Fruit fly (Drosophila melanogaster) whole organism, embryonic: ENCODE measurements around the gene CG14135.

Experiments used
- Atf-2 ChIP-seq: fragments of 200-800 bp; sonication (Bioruptor generic); optimal IDR thresholded peaks from 2 replicates; lab custom pipeline; 2016; ENCODE audit warnings: missing biosample characterization, missing genetic modification characterization
- Atf3 ChIP-seq: fragments of 200-800 bp; sonication (Bioruptor generic); optimal IDR thresholded peaks from 3 replicates; lab custom pipeline; 2016; ENCODE audit warnings: missing biosample characterization, missing genetic modification characterization
- CG10147 ChIP-seq: fragments of 200-800 bp; sonication (Bioruptor generic); optimal IDR thresholded peaks from 2 replicates; lab custom pipeline; 2019; ENCODE audit warnings: missing biosample characterization, mild to moderate bottlenecking, missing genetic modification characterization, moderate library complexity
- CG10267 ChIP-seq: fragments of 200-800 bp; sonication (Bioruptor generic); optimal IDR thresholded peaks from 2 replicates; lab custom pipeline; 2018; ENCODE audit warnings: missing biosample characterization, mild to moderate bottlenecking, missing genetic modification characterization, moderate library complexity
- CG11504 ChIP-seq: fragments of 200-800 bp; sonication (Bioruptor generic); optimal IDR thresholded peaks from 3 replicates; lab custom pipeline; 2019; ENCODE audit warnings: missing biosample characterization, mild to moderate bottlenecking, missing genetic modification characterization, moderate library complexity
- CG1233 ChIP-seq: fragments of 200-800 bp; sonication (Bioruptor generic); optimal IDR thresholded peaks from 4 replicates; lab custom pipeline; 2018; ENCODE audit warnings: missing biosample characterization, mild to moderate bottlenecking, missing genetic modification characterization
- CG12391 ChIP-seq: fragments of 200-800 bp; sonication (Bioruptor generic); optimal IDR thresholded peaks from 3 replicates; lab custom pipeline; 2018; ENCODE audit warnings: missing biosample characterization, mild to moderate bottlenecking, missing genetic modification characterization, moderate library complexity
- CG12769 ChIP-seq: fragments of 200-800 bp; sonication (Bioruptor generic); optimal IDR thresholded peaks from 2 replicates; lab custom pipeline; 2019; ENCODE audit warnings: missing biosample characterization, mild to moderate bottlenecking, missing genetic modification characterization, moderate library complexity
- CG12942 ChIP-seq: fragments of 200-800 bp; sonication (Bioruptor generic); optimal IDR thresholded peaks from 3 replicates; lab custom pipeline; 2016; ENCODE audit warnings: missing biosample characterization, missing genetic modification characterization
- CG15011 ChIP-seq: fragments of 200-800 bp; sonication (Bioruptor generic); optimal IDR thresholded peaks from 3 replicates; lab custom pipeline; 2018; ENCODE audit warnings: missing biosample characterization, mild to moderate bottlenecking, missing genetic modification characterization
- CG16813 ChIP-seq: fragments of 200-800 bp; sonication (Bioruptor generic); IDR thresholded peaks from 3 replicates; pipeline ENCODE4 v1.3.6; 2022; ENCODE audit warnings: missing biosample characterization, missing genetic modification characterization; ENCODE audit not compliant: partially characterized antibody
- CG17385 ChIP-seq: fragments of 200-800 bp; sonication (Bioruptor generic); optimal IDR thresholded peaks from 3 replicates; lab custom pipeline; 2018; ENCODE audit warnings: missing biosample characterization, mild to moderate bottlenecking, missing genetic modification characterization
- CG17829 ChIP-seq: fragments of 200-800 bp; optimal IDR thresholded peaks from 2 replicates; lab custom pipeline; 2019; ENCODE audit warnings: missing biosample characterization, mild to moderate bottlenecking, missing genetic modification characterization, moderate library complexity
- CG2120 ChIP-seq: fragments of 200-800 bp; sonication (Bioruptor generic); optimal IDR thresholded peaks from 3 replicates; lab custom pipeline; 2016; ENCODE audit warnings: missing biosample characterization, missing genetic modification characterization
- CG33557 ChIP-seq: fragments of 200-800 bp; sonication (Bioruptor generic); optimal IDR thresholded peaks from 2 replicates; lab custom pipeline; 2019; ENCODE audit warnings: missing biosample characterization, mild to moderate bottlenecking, missing genetic modification characterization, moderate library complexity
- CG3407 ChIP-seq: fragments of 200-800 bp; sonication (Bioruptor generic); optimal IDR thresholded peaks from 2 replicates; lab custom pipeline; 2018; ENCODE audit warnings: missing biosample characterization, mild to moderate bottlenecking, missing genetic modification characterization
- CG4282 ChIP-seq: fragments of 200-800 bp; sonication (Bioruptor generic); optimal IDR thresholded peaks from 2 replicates; lab custom pipeline; 2016; ENCODE audit warnings: missing biosample characterization, missing genetic modification characterization
- CG9797 ChIP-seq: fragments of 200-800 bp; sonication (Bioruptor generic); optimal IDR thresholded peaks from 3 replicates; lab custom pipeline; 2018; ENCODE audit warnings: missing biosample characterization, mild to moderate bottlenecking, missing genetic modification characterization
- CkIIα-i1 ChIP-seq: fragments of 200-800 bp; sonication (Bioruptor generic); IDR thresholded peaks from 2 replicates; pipeline ENCODE4 v1.3.6; 2022; ENCODE audit warnings: missing biosample characterization, missing genetic modification characterization
- D ChIP-seq, 2 experiments: fragments of 200-800 bp in 1 of 2; fragments of >200 bp in 1 of 2; sonication (Bioruptor generic) in 1 of 2; optimal IDR thresholded peaks; 2 replicates in 1 of 2; 3 replicates in 1 of 2; lab custom pipeline; 2017; ENCODE audit warnings: mild to moderate bottlenecking in 1 of 2, missing biosample characterization in 1 of 2, missing genetic modification characterization in 1 of 2, missing genetic modification reagents in 1 of 2
- Deaf1 ChIP-seq: fragments of 200-800 bp; optimal IDR thresholded peaks from 3 replicates; lab custom pipeline; 2019; ENCODE audit warnings: missing biosample characterization, mild to moderate bottlenecking, missing genetic modification characterization, moderate library complexity
- Drgx ChIP-seq: fragments of 200-800 bp; sonication (Bioruptor generic); IDR thresholded peaks from 2 replicates; pipeline ENCODE4 v1.3.6; 2022; ENCODE audit warnings: missing biosample characterization, missing genetic modification characterization
- Hmx ChIP-seq: fragments of 200-800 bp; sonication (Bioruptor generic); optimal IDR thresholded peaks from 2 replicates; lab custom pipeline; 2016; ENCODE audit warnings: missing biosample characterization, missing genetic modification characterization
- Hr78 ChIP-seq, 2 experiments: fragments of 200-800 bp in 1 of 2; fragments of >200 bp in 1 of 2; sonication (Bioruptor generic) in 1 of 2; optimal IDR thresholded peaks; 2 replicates each; lab custom pipeline; 2017 to 2019; ENCODE audit warnings: missing biosample characterization in 2 of 2, missing genetic modification characterization in 2 of 2, mild to moderate bottlenecking in 1 of 2, moderate library complexity in 1 of 2
- Jarid2 ChIP-seq: fragments of 200-800 bp; sonication (Bioruptor generic); optimal IDR thresholded peaks from 3 replicates; lab custom pipeline; 2017; ENCODE audit warnings: mild to moderate bottlenecking, missing biosample characterization, missing genetic modification reagents, missing genetic modification characterization
- Lhr ChIP-seq: fragments of 200-800 bp; sonication (Bioruptor generic); optimal IDR thresholded peaks from 3 replicates; lab custom pipeline; 2017; ENCODE audit warnings: mild to moderate bottlenecking, missing biosample characterization, missing genetic modification reagents, missing genetic modification characterization
- Mrtf ChIP-seq: fragments of 200-800 bp; sonication (Bioruptor generic); IDR thresholded peaks from 3 replicates; pipeline ENCODE4 v1.3.6; 2022; ENCODE audit warnings: missing biosample characterization, missing genetic modification characterization
- PHDP ChIP-seq: fragments of 200-800 bp; sonication (Bioruptor generic); optimal IDR thresholded peaks from 3 replicates; lab custom pipeline; 2018; ENCODE audit warnings: missing biosample characterization, mild to moderate bottlenecking, missing genetic modification characterization, moderate library complexity
- TFAM ChIP-seq: fragments of 200-800 bp; sonication (Bioruptor generic); optimal IDR thresholded peaks from 2 replicates; lab custom pipeline; 2017; ENCODE audit warnings: missing biosample characterization, missing genetic modification characterization, inconsistent platforms
- Xrp1 ChIP-seq: fragments of 200-800 bp; sonication (Bioruptor generic); IDR thresholded peaks from 2 replicates; pipeline ENCODE4 v1.3.6; 2022; ENCODE audit warnings: missing biosample characterization, missing genetic modification characterization
- ara ChIP-seq: fragments of 200-800 bp; sonication (Bioruptor generic); IDR thresholded peaks from 2 replicates; pipeline ENCODE4 v1.3.6; 2022; ENCODE audit warnings: missing biosample characterization, missing genetic modification characterization
- ase ChIP-seq: fragments of 200-800 bp; sonication (Bioruptor generic); IDR thresholded peaks from 3 replicates; pipeline ENCODE4 v1.3.6; 2022; ENCODE audit warnings: missing biosample characterization, missing genetic modification characterization
- bowl ChIP-seq: fragments of 200-800 bp; sonication (Bioruptor generic); IDR thresholded peaks from 2 replicates; pipeline ENCODE4 v1.3.6; 2022; ENCODE audit warnings: missing biosample characterization, missing genetic modification characterization
- emc ChIP-seq: fragments of 200-800 bp; sonication (Bioruptor generic); optimal IDR thresholded peaks from 2 replicates; lab custom pipeline; 2016; ENCODE audit warnings: missing biosample characterization, missing genetic modification characterization
- fd102C ChIP-seq: fragments of 200-800 bp; sonication (Bioruptor generic); optimal IDR thresholded peaks from 2 replicates; lab custom pipeline; 2018; ENCODE audit warnings: missing biosample characterization, mild to moderate bottlenecking, missing genetic modification characterization, moderate library complexity
- fru ChIP-seq: fragments of >200 bp; optimal IDR thresholded peaks from 2 replicates; lab custom pipeline; 2017
- gt ChIP-seq: fragments of 200-800 bp; sonication (Bioruptor generic); IDR thresholded peaks from 2 replicates; pipeline ENCODE4 v1.3.6; 2022; ENCODE audit warnings: missing biosample characterization, missing genetic modification characterization
- h ChIP-seq: fragments of >200 bp; optimal IDR thresholded peaks from 2 replicates; lab custom pipeline; 2017
- insv ChIP-seq, 2 experiments: fragments of 200-800 bp; sonication (Bioruptor generic); optimal IDR thresholded peaks; 3 replicates each; lab custom pipeline; 2016 to 2018; ENCODE audit warnings: missing biosample characterization in 2 of 2, missing genetic modification characterization in 2 of 2
- nerfin-2 ChIP-seq: fragments of 200-800 bp; sonication (Bioruptor generic); IDR thresholded peaks from 2 replicates; pipeline ENCODE4 v1.3.6; 2022; ENCODE audit warnings: missing biosample characterization, missing genetic modification characterization; ENCODE audit not compliant: partially characterized antibody
- pnt ChIP-seq: fragments of 200-800 bp; sonication (Bioruptor generic); optimal IDR thresholded peaks from 3 replicates; lab custom pipeline; 2016; ENCODE audit warnings: missing biosample characterization, missing genetic modification characterization
- repo ChIP-seq: fragments of 200-800 bp; sonication (Bioruptor generic); optimal IDR thresholded peaks from 2 replicates; lab custom pipeline; 2016; ENCODE audit warnings: missing biosample characterization, missing genetic modification characterization
- run ChIP-seq: fragments of 200-800 bp; sonication (Bioruptor generic); optimal IDR thresholded peaks from 3 replicates; lab custom pipeline; 2018; ENCODE audit warnings: missing biosample characterization, mild to moderate bottlenecking, missing genetic modification characterization
- ssp ChIP-seq: fragments of 200-800 bp; sonication (Bioruptor generic); IDR thresholded peaks from 2 replicates; pipeline ENCODE4 v1.3.6; 2022; ENCODE audit warnings: missing biosample characterization, missing genetic modification characterization
- stc ChIP-seq: fragments of 200-800 bp; sonication (Bioruptor generic); IDR thresholded peaks from 2 replicates; pipeline ENCODE4 v1.3.6; 2022; ENCODE audit warnings: missing biosample characterization, missing genetic modification characterization
- ttk ChIP-seq: fragments of 200-800 bp; sonication (Bioruptor generic); IDR thresholded peaks from 2 replicates; pipeline ENCODE4 v2.1.2; 2022; ENCODE audit warnings: missing biosample characterization, missing genetic modification characterization
- unpg ChIP-seq: fragments of 200-800 bp; sonication (Bioruptor generic); optimal IDR thresholded peaks from 3 replicates; lab custom pipeline; 2018; ENCODE audit warnings: missing biosample characterization, mild to moderate bottlenecking, missing genetic modification characterization, moderate library complexity
- zfh1 ChIP-seq: fragments of 200-800 bp; sonication (Bioruptor generic); IDR thresholded peaks from 3 replicates; pipeline ENCODE4 v1.3.6; 2022; ENCODE audit warnings: missing biosample characterization, missing genetic modification characterization

The CG14135 gene

dm6 chr3L:11696294-11697116 lies 5.1 kb downstream of the CG14135 start, which contains the start of gene Dph1 (continued):
- TF ChIP-seq Hmx (GFP tag; lab: Kevin White, UChicago) (no peak), CG11504 (peak; percentile 89), CG3407 (peak; percentile 62), CG10147 (peak; percentile 46), CG9797 (GFP tag; lab: Kevin White, UChicago) (peak; percentile 40), Jarid2 (GFP tag; lab: Kevin White, UChicago) (peak; percentile 72), CG2120 (peak; percentile 85), fru (no peak), bowl (GFP tag; lab: Robert Waterston, UW) (peak; percentile 73; the same call in 1 of the 2 replicates), CG33557 (peak; percentile 75), TFAM (GFP tag; lab: Kevin White, UChicago) (no peak), Lhr (GFP tag; lab: Kevin White, UChicago) (peak; percentile 14), Xrp1 (GFP tag; lab: Robert Waterston, UW) (peak; percentile 91), ara (GFP tag; lab: Robert Waterston, UW) (peak; percentile 78), CG15011 (GFP tag; lab: Kevin White, UChicago) (peak; percentile 38), CG17829 (peak; percentile 82), CG16813 (GFP tag; lab: Robert Waterston, UW) (no peak), Mrtf (GFP tag; lab: Robert Waterston, UW) (peak; percentile 87; the same call in 2 of the 3 replicates), Deaf1 (tag; lab: Kevin White, UChicago) (peak; percentile 49), insv (GFP tag; optimal IDR thresholded peaks at IDR 0.05; lab: Kevin White, UChicago) (peak in 1 of 2 experiments; percentile 95), CG12769 (tag; lab: Kevin White, UChicago) (peak; percentile 90), CG12391 (peak; percentile 83), gt (GFP tag; lab: Robert Waterston, UW) (peak; percentile 74), CG12942 (GFP tag; lab: Kevin White, UChicago) (peak; percentile 58), D (optimal IDR thresholded peaks at IDR 0.05; lab: Kevin White, UChicago) (no peak), D (GFP tag; optimal IDR thresholded peaks at IDR 0.05; lab: Kevin White, UChicago) (peak; percentile 81), fd102C (GFP tag; lab: Kevin White, UChicago) (no peak), CkIIα-i1 (GFP tag; lab: Robert Waterston, UW) (no peak), emc (peak; percentile 86), nerfin-2 (GFP tag; lab: Robert Waterston, UW) (no peak), Atf3 (GFP tag; lab: Kevin White, UChicago) (peak; percentile 66), repo (GFP tag; lab: Kevin White, UChicago) (peak; percentile 89), CG1233 (peak; percentile 85), CG4282 (GFP tag; lab: Kevin White, UChicago) (peak; percentile 53), Drgx (GFP tag; lab: Robert Waterston, UW) (peak; percentile 95), CG10267 (peak; percentile 96), ttk (GFP tag; lab: Robert Waterston, UW) (peak; percentile 80; the same call in 1 of the 2 replicates), ase (GFP tag; lab: Robert Waterston, UW) (peak; percentile 78; the same call in 2 of the 3 replicates), Atf-2 (GFP tag; lab: Kevin White, UChicago) (peak; percentile 81), stc (GFP tag; lab: Robert Waterston, UW) (peak; percentile 92), unpg (peak; percentile 89), run (tag; lab: Kevin White, UChicago) (peak; percentile 8), PHDP (tag; lab: Kevin White, UChicago) (peak; percentile 83), ssp (GFP tag; lab: Robert Waterston, UW) (peak; percentile 55; the same call in 1 of the 2 replicates), CG17385 (GFP tag; lab: Kevin White, UChicago) (peak; percentile 76), zfh1 (GFP tag; lab: Robert Waterston, UW) (peak; percentile 92), Hr78 (GFP tag; optimal IDR thresholded peaks at IDR 0.05; lab: Kevin White, UChicago) (peak in 1 of 2 experiments; percentile 89), pnt (peak; percentile 68), h (lab: Kevin White, UChicago) (no peak)
